Worm (Caenorhabditis elegans): ENCODE measurements around the gene dyf-4.
A peak's percentile ranks its signal among the peaks of the same experiment; 100 is the strongest.

Gene dyf-4

ce11 chrV:12533635-12534150 lies 8.2 kb upstream of the dyf-4 start:
- peak in 1 of 2 experiments; percentile 46 for TF ChIP-seq lsy-2 (tag; optimal IDR thresholded peaks at IDR 0.05)
- no peak for TF ChIP-seq ceh-28 (tag; optimal IDR thresholded peaks at IDR 0.05)
- no peak for TF ChIP-seq F49E8.2 (tag; optimal IDR thresholded peaks at IDR 0.05; ENCODE audit: borderline replicate concordance)
- no peak for TF ChIP-seq nhr-111 (GFP tag; optimal IDR thresholded peaks at IDR 0.05)
- TF ChIP-seq egl-27 (tag; optimal IDR thresholded peaks at IDR 0.05), result no peak
- TF ChIP-seq hif-1 (tag; optimal IDR thresholded peaks at IDR 0.05), result no peak
- peak; percentile 68 for TF ChIP-seq nhr-48 (tag; optimal IDR thresholded peaks at IDR 0.05)
- peak; percentile 56 for TF ChIP-seq hlh-11 (tag; optimal IDR thresholded peaks at IDR 0.05)
- no peak for TF ChIP-seq nhr-11 (tag; optimal IDR thresholded peaks at IDR 0.05)
- TF ChIP-seq T26A8.4 (GFP tag; IDR thresholded peaks at IDR 0.05), result no peak
- no peak for TF ChIP-seq spr-3 (GFP tag; optimal IDR thresholded peaks at IDR 0.05)
- no peak for TF ChIP-seq php-3 (GFP tag; IDR thresholded peaks at IDR 0.05)
- peak; percentile 3 for TF ChIP-seq mep-1 (tag; optimal IDR thresholded peaks at IDR 0.05)
- no peak for TF ChIP-seq ceh-20 (GFP tag; IDR thresholded peaks at IDR 0.05)
- no peak for TF ChIP-seq ceh-62 (tag; optimal IDR thresholded peaks at IDR 0.05)
- TF ChIP-seq daf-12 (tag; optimal IDR thresholded peaks at IDR 0.05), result no peak
- no peak for TF ChIP-seq mdt-29 (GFP tag; IDR thresholded peaks at IDR 0.05)
- TF ChIP-seq attf-4 (tag; optimal IDR thresholded peaks at IDR 0.05), result no peak
- TF ChIP-seq ztf-11 (tag; optimal IDR thresholded peaks at IDR 0.05), result no peak
- no peak for TF ChIP-seq unc-130 (GFP tag; optimal IDR thresholded peaks at IDR 0.05)
- TF ChIP-seq sdz-12 (GFP tag; optimal IDR thresholded peaks at IDR 0.05), result no peak
- TF ChIP-seq nhr-102 (tag; optimal IDR thresholded peaks at IDR 0.05), result no peak
- TF ChIP-seq ZK337.2 (GFP tag; IDR thresholded peaks at IDR 0.05), result no peak
- no peak for TF ChIP-seq Y105C5A.15 (GFP tag; IDR thresholded peaks at IDR 0.05)
- no peak for TF ChIP-seq Y48G9A.11 (GFP tag; IDR thresholded peaks at IDR 0.05)
- peak in 1 of 2 experiments; percentile 98 for TF ChIP-seq unc-62 (GFP tag; optimal IDR thresholded peaks at IDR 0.05 in 1 of 2)
- no peak for TF ChIP-seq unc-62 (tag; optimal IDR thresholded peaks at IDR 0.05)
- TF ChIP-seq ama-1 (optimal IDR thresholded peaks at IDR 0.05), result no peak
- TF ChIP-seq ceh-32 (tag; optimal IDR thresholded peaks at IDR 0.05; ENCODE audit: poor library complexity), result no peak
- peak; percentile 72 for TF ChIP-seq nhr-25 (tag; optimal IDR thresholded peaks at IDR 0.05; ENCODE audit: borderline replicate concordance, insufficient read depth)
- TF ChIP-seq ceh-44 (GFP tag; IDR thresholded peaks at IDR 0.05), result no peak
- TF ChIP-seq F10B5.3 (tag; optimal IDR thresholded peaks at IDR 0.05), result no peak
- TF ChIP-seq dpl-1 (GFP tag; optimal IDR thresholded peaks at IDR 0.05), result no peak
- peak; percentile 49; the same call in 1 of the 2 replicates for TF ChIP-seq dmd-6 (GFP tag; IDR thresholded peaks at IDR 0.05)
- no peak for TF ChIP-seq mxl-2 (GFP tag; conservative IDR thresholded peaks at IDR 0.05)
- TF ChIP-seq mxl-3 (GFP tag; optimal IDR thresholded peaks at IDR 0.05), result no peak
- no peak for TF ChIP-seq vab-7 (GFP tag; IDR thresholded peaks at IDR 0.05)
- TF ChIP-seq dmd-9 (GFP tag; IDR thresholded peaks at IDR 0.05), result no peak
- no peak for TF ChIP-seq zag-1 (tag; optimal IDR thresholded peaks at IDR 0.05)
- TF ChIP-seq nhr-10 (tag; optimal IDR thresholded peaks at IDR 0.05), result no peak
- no peak for TF ChIP-seq mdl-1 (tag; optimal IDR thresholded peaks at IDR 0.05)
- no peak for TF ChIP-seq T20F7.1 (GFP tag; optimal IDR thresholded peaks at IDR 0.05)
- TF ChIP-seq lin-13 (GFP tag; optimal IDR thresholded peaks at IDR 0.05), result no peak
- no peak for TF ChIP-seq hlh-30 (tag; optimal IDR thresholded peaks at IDR 0.05; ENCODE audit: insufficient read depth)
- TF ChIP-seq fos-1 (tag; optimal IDR thresholded peaks at IDR 0.05), result no peak
- TF ChIP-seq nhr-77 (tag; optimal IDR thresholded peaks at IDR 0.05), result no peak
- no peak for TF ChIP-seq lin-38 (GFP tag; IDR thresholded peaks at IDR 0.05)
- no peak for TF ChIP-seq duxl-1 (tag; optimal IDR thresholded peaks at IDR 0.05; ENCODE audit: poor library complexity)
